Worm (Caenorhabditis elegans) whole organism, L2 larva: ENCODE data around the gene nhr-117.

Experiments used
- aly-2 ChIP-seq: fragments of 150-350 bp; optimal IDR thresholded peaks from 2 replicates; lab custom pipeline; 2014; ENCODE audit warnings: missing biosample characterization, missing genetic modification characterization
- ceh-82 ChIP-seq: fragments of 150-350 bp; optimal IDR thresholded peaks from 2 replicates; lab custom pipeline; 2014; ENCODE audit warnings: missing biosample characterization, missing genetic modification characterization
- egl-27 ChIP-seq: sonication (generic microtip); optimal IDR thresholded peaks from 3 replicates; lab custom pipeline; 2017; ENCODE audit warnings: missing biosample characterization, missing genetic modification reagents, missing genetic modification characterization
- gmeb-1 ChIP-seq: fragments of 150-350 bp; optimal IDR thresholded peaks from 2 replicates; lab custom pipeline; 2014; ENCODE audit warnings: missing biosample characterization, missing genetic modification characterization
- lin-13 ChIP-seq: fragments of 150-350 bp; optimal IDR thresholded peaks from 2 replicates; lab custom pipeline; 2014; ENCODE audit warnings: missing biosample characterization, missing genetic modification reagents, missing genetic modification characterization
- mdl-1 ChIP-seq, 2 experiments: fragments of 150-350 bp in 1 of 2; sonication (generic microtip) in 1 of 2; optimal IDR thresholded peaks; 2 replicates each; lab custom pipeline; 2017; ENCODE audit warnings: missing biosample characterization in 2 of 2, missing genetic modification characterization in 2 of 2
- nhr-11 ChIP-seq: fragments of 150-350 bp; optimal IDR thresholded peaks from 2 replicates; lab custom pipeline; 2014; ENCODE audit warnings: missing biosample characterization, missing genetic modification characterization
- nhr-21 ChIP-seq: fragments of 150-350 bp; optimal IDR thresholded peaks from 2 replicates; lab custom pipeline; 2014; ENCODE audit warnings: missing biosample characterization, missing genetic modification characterization
- nhr-25 ChIP-seq: fragments of 150-350 bp; sonication (generic microtip); optimal IDR thresholded peaks from 3 replicates; lab custom pipeline; 2014; ENCODE audit warnings: missing biosample characterization, missing genetic modification characterization
- nhr-77 ChIP-seq: fragments of 150-350 bp; optimal IDR thresholded peaks from 2 replicates; lab custom pipeline; 2014; ENCODE audit warnings: missing biosample characterization, missing genetic modification characterization
- skn-1 ChIP-seq: sonication (generic microtip); optimal IDR thresholded peaks from 2 replicates; lab custom pipeline; 2017; ENCODE audit warnings: missing biosample characterization, missing genetic modification characterization

DNA sequence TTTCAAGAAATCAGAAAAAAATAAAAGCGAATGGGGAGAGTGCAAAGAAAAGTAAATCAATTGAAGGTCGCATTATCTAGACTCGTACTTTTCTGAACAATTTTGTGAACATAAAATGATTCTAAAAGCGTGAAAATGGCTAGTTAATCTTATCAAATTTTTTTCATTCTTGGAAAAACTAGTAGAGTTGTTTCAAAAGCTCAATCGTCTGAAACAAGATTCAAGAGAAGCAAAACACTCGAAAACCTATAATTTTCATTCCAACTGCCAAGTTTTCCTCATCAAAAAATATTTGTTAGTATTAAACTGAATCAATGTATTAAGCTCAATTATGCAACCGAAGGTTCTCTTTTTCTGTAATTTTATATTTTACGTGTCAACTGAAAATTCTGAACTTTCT is 26.7 kb upstream of the nhr-117 start, which contains the start of gene irld-45:
- TF ChIP-seq lin-13 (no peak), aly-2 (tag; lab: Kevin White, UChicago) (no peak), gmeb-1 (tag; lab: Kevin White, UChicago) (no peak), nhr-21 (no peak), nhr-77 (tag; lab: Kevin White, UChicago) (no peak), mdl-1 (tag; optimal IDR thresholded peaks at IDR 0.05; lab: Kevin White, UChicago) (no peak), egl-27 (tag; lab: Kevin White, UChicago) (no peak), skn-1 (no peak), ceh-82 (no peak), nhr-25 (tag; lab: Kevin White, UChicago) (no peak), nhr-11 (tag; lab: Kevin White, UChicago) (no peak)
